Worm (Caenorhabditis elegans) whole organism, young adult: ENCODE measurements around the gene zipt-16.

Experiments
- ama-1 ChIP-seq, 3 experiments: fragments of 150-350 bp in 1 of 3; sonication (generic microtip) in 2 of 3; optimal IDR thresholded peaks; 2 replicates each; lab custom pipeline; 2014 to 2018; ENCODE audit warnings: missing biosample characterization in 2 of 3, missing genetic modification characterization in 2 of 3, missing genetic modification reagents in 2 of 3
- lin-54 ChIP-seq: fragments of 200-800 bp; sonication (Bioruptor generic); optimal IDR thresholded peaks from 2 replicates; lab custom pipeline; 2018; ENCODE audit warnings: mild to moderate bottlenecking, missing genetic modification characterization, missing compliant biosample characterization
- snpc-4 ChIP-seq, 5 experiments: fragments of 150-350 bp in 1 of 5; sonication (generic microtip) in 4 of 5; optimal IDR thresholded peaks; 2 replicates each; lab custom pipeline; 2014 to 2018; ENCODE audit warnings: missing genetic modification characterization in 5 of 5, missing biosample characterization in 3 of 5, antibody characterized with exemption in 2 of 5, mild to moderate bottlenecking in 2 of 5, missing compliant biosample characterization in 2 of 5, missing genotype in 2 of 5, moderate library complexity in 2 of 5, missing genetic modification reagents in 1 of 5

DNA sequence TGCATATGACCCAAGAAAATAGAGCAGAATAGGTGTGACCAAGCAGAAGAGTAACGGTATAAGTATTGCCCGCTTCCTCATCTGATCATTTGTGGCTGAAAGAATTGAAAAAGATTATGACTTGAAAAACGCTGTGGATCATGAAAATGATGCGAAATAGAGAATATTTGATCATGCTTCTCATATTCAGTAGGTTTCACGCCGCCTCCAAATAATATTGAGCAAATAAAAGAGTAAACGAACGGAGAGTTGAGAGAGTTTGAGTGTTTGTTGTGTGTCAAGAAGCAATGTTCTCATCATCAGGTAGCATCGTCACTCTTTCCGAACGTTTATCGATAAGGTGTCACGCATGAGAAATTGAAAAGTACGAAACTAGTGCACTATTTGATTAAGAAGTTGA is 33.5 kb downstream of the zipt-16 start, which contains the start of gene htrl-1:
- TF ChIP-seq ama-1 (optimal IDR thresholded peaks at IDR 0.05; lab: Kevin White, UChicago) (no peak), ama-1 (GFP tag; optimal IDR thresholded peaks at IDR 0.05; lab: Kevin White, UChicago) (no peak), snpc-4 (GFP tag; optimal IDR thresholded peaks at IDR 0.05; lab: Kevin White, UChicago) (no peak), snpc-4 (tag; optimal IDR thresholded peaks at IDR 0.05; lab: Kevin White, UChicago) (no peak), lin-54 (GFP tag; lab: Kevin White, UChicago) (no peak)
